Worm (Caenorhabditis elegans) whole organism, young adult: ENCODE measurements around the gene Y60A3A.23.
A peak's percentile ranks its signal among the peaks of the same experiment; 100 is the strongest.

Experiments
- B0019.2 ChIP-seq: fragments of 200-800 bp; sonication (Bioruptor generic); conservative IDR thresholded peaks from 2 replicates; pipeline ENCODE4 v1.3.6; 2022; ENCODE audit warnings: missing genetic modification reagents, missing genetic modification characterization, missing compliant biosample characterization
- B0035.1 ChIP-seq: sonication (generic microtip); optimal IDR thresholded peaks from 2 replicates; lab custom pipeline; 2016; ENCODE audit warnings: missing genetic modification characterization, mild to moderate bottlenecking, missing compliant biosample characterization, missing genotype, missing genetic modification reagents
- B0336.3 ChIP-seq: fragments of 200-800 bp; sonication (Bioruptor generic); IDR thresholded peaks from 2 replicates; pipeline ENCODE4 v1.3.6; 2022; ENCODE audit warnings: missing genetic modification characterization, missing compliant biosample characterization
- C06A6.2 ChIP-seq: fragments of 200-800 bp; sonication (Bioruptor generic); conservative IDR thresholded peaks from 2 replicates; pipeline ENCODE4 v1.3.6; 2022; ENCODE audit warnings: missing genetic modification characterization, missing compliant biosample characterization
- C17E4.6 ChIP-seq: fragments of 200-800 bp; sonication (Bioruptor generic); IDR thresholded peaks from 2 replicates; pipeline ENCODE4 v1.3.6; 2022; ENCODE audit warnings: missing genetic modification reagents, missing genetic modification characterization, missing compliant biosample characterization
- F37B4.10 ChIP-seq: fragments of 200-800 bp; sonication (Bioruptor generic); IDR thresholded peaks from 2 replicates; pipeline ENCODE4 v1.3.6; 2022; ENCODE audit warnings: missing genetic modification characterization, missing compliant biosample characterization
- F57C9.4 ChIP-seq: sonication (generic microtip); optimal IDR thresholded peaks from 2 replicates; lab custom pipeline; 2017; ENCODE audit warnings: mild to moderate bottlenecking, missing genetic modification characterization, missing compliant biosample characterization
- T07F8.4 ChIP-seq: sonication (generic microtip); optimal IDR thresholded peaks from 2 replicates; lab custom pipeline; 2016; ENCODE audit warnings: mild to moderate bottlenecking, missing genetic modification characterization, moderate library complexity, missing compliant biosample characterization
- Y53G8AR.9 ChIP-seq: fragments of 200-800 bp; sonication (Bioruptor generic); conservative IDR thresholded peaks from 2 replicates; pipeline ENCODE4 v1.3.6; 2022; ENCODE audit warnings: missing genetic modification reagents, missing genetic modification characterization, missing compliant biosample characterization
- Y67H2A.10 ChIP-seq: fragments of 200-800 bp; sonication (Bioruptor generic); conservative IDR thresholded peaks from 2 replicates; pipeline ENCODE4 v1.3.6; 2022; ENCODE audit warnings: missing genetic modification reagents, missing genetic modification characterization, missing compliant biosample characterization
- ZK185.1 ChIP-seq: sonication (generic microtip); optimal IDR thresholded peaks from 2 replicates; lab custom pipeline; 2016; ENCODE audit warnings: mild to moderate bottlenecking, missing genetic modification characterization, missing compliant biosample characterization; ENCODE audit not compliant: poor library complexity, severe bottlenecking
- aptf-3 ChIP-seq: fragments of 200-800 bp; sonication (Bioruptor generic); IDR thresholded peaks from 2 replicates; pipeline ENCODE4 v1.3.6; 2022; ENCODE audit warnings: missing genetic modification characterization, missing compliant biosample characterization
- atf-7 ChIP-seq: sonication (generic microtip); optimal IDR thresholded peaks from 2 replicates; lab custom pipeline; 2017; ENCODE audit warnings: mild to moderate bottlenecking, missing genetic modification characterization, missing compliant biosample characterization
- attf-6 ChIP-seq: fragments of 200-800 bp; sonication (Bioruptor generic); IDR thresholded peaks from 2 replicates; pipeline ENCODE4 v1.3.6; 2022; ENCODE audit warnings: missing genetic modification reagents, missing genetic modification characterization, missing compliant biosample characterization
- cebp-1 ChIP-seq, 2 experiments: fragments of 200-800 bp in 1 of 2; sonication (Bioruptor generic) in 1 of 2; sonication (generic microtip) in 1 of 2; IDR thresholded peaks in 1 of 2; optimal IDR thresholded peaks in 1 of 2; 2 replicates each; pipeline versions ENCODE4 v1.3.6 to Lab custom; 2017 to 2022; ENCODE audit warnings: missing compliant biosample characterization in 2 of 2, missing genetic modification characterization in 2 of 2, mild to moderate bottlenecking in 1 of 2, missing genetic modification reagents in 1 of 2, moderate library complexity in 1 of 2
- cebp-2 ChIP-seq: fragments of 200-800 bp; sonication (Bioruptor generic); IDR thresholded peaks from 2 replicates; pipeline ENCODE4 v1.3.6; 2022; ENCODE audit warnings: missing genetic modification characterization, missing compliant biosample characterization
- ceh-27 ChIP-seq: fragments of 200-800 bp; sonication (Bioruptor generic); optimal IDR thresholded peaks from 2 replicates; lab custom pipeline; 2018; ENCODE audit warnings: mild to moderate bottlenecking, missing genetic modification characterization, moderate library complexity, missing compliant biosample characterization
- ceh-40 ChIP-seq: fragments of 200-800 bp; sonication (Bioruptor generic); IDR thresholded peaks from 2 replicates; pipeline ENCODE4 v1.3.6; 2022; ENCODE audit warnings: missing genetic modification characterization, missing compliant biosample characterization
- ceh-91 ChIP-seq: fragments of 200-800 bp; sonication (Bioruptor generic); IDR thresholded peaks from 2 replicates; pipeline ENCODE4 v1.3.6; 2022; ENCODE audit warnings: missing genetic modification reagents, missing genetic modification characterization, missing compliant biosample characterization
- chd-7 ChIP-seq: sonication (generic microtip); optimal IDR thresholded peaks from 2 replicates; lab custom pipeline; 2016; ENCODE audit warnings: mild to moderate bottlenecking, missing genetic modification characterization, moderate library complexity, missing compliant biosample characterization
- dox-1 ChIP-seq: fragments of 200-800 bp; sonication (Bioruptor generic); IDR thresholded peaks from 2 replicates; pipeline ENCODE4 v1.3.6; 2022; ENCODE audit warnings: missing genetic modification reagents, missing genetic modification characterization, missing compliant biosample characterization
- egl-44 ChIP-seq: fragments of 200-800 bp; sonication (Bioruptor generic); IDR thresholded peaks from 2 replicates; pipeline ENCODE4 v1.3.6; 2022; ENCODE audit warnings: missing genetic modification reagents, missing genetic modification characterization, missing compliant biosample characterization
- egrh-3 ChIP-seq: fragments of 200-800 bp; sonication (Bioruptor generic); IDR thresholded peaks from 2 replicates; pipeline ENCODE4 v1.3.6; 2022; ENCODE audit warnings: missing genetic modification reagents, missing genetic modification characterization, missing compliant biosample characterization
- him-1 ChIP-seq: sonication (generic microtip); optimal IDR thresholded peaks from 2 replicates; lab custom pipeline; 2016; ENCODE audit warnings: missing genotype, missing genetic modification reagents, missing genetic modification characterization, missing compliant biosample characterization
- hmg-1.2 ChIP-seq: fragments of 200-800 bp; sonication (Bioruptor generic); IDR thresholded peaks from 2 replicates; pipeline ENCODE4 v1.3.6; 2022; ENCODE audit warnings: missing genetic modification reagents, missing genetic modification characterization, missing compliant biosample characterization
- hmg-20 ChIP-seq: fragments of 200-800 bp; sonication (Bioruptor generic); IDR thresholded peaks from 2 replicates; pipeline ENCODE4 v1.3.6; 2022; ENCODE audit warnings: missing genetic modification reagents, missing genetic modification characterization, missing compliant biosample characterization
- let-526 ChIP-seq: fragments of 200-800 bp; sonication (Bioruptor generic); IDR thresholded peaks from 2 replicates; pipeline ENCODE4 v1.3.6; 2022; ENCODE audit warnings: missing genetic modification reagents, missing genetic modification characterization, missing compliant biosample characterization
- lin-35 ChIP-seq, 3 experiments: fragments of 150-350 bp in 2 of 3; sonication (generic microtip) in 1 of 3; optimal IDR thresholded peaks; 2 replicates each; lab custom pipeline; 2014 to 2018; ENCODE audit warnings: missing biosample characterization in 3 of 3, missing genetic modification characterization in 3 of 3, missing genetic modification reagents in 3 of 3
- lin-40 ChIP-seq: sonication (generic microtip); optimal IDR thresholded peaks from 2 replicates; lab custom pipeline; 2016; ENCODE audit warnings: missing genetic modification characterization, mild to moderate bottlenecking, missing compliant biosample characterization, missing genotype, missing genetic modification reagents
- lin-54 ChIP-seq: fragments of 200-800 bp; sonication (Bioruptor generic); optimal IDR thresholded peaks from 2 replicates; lab custom pipeline; 2018; ENCODE audit warnings: mild to moderate bottlenecking, missing genetic modification characterization, missing compliant biosample characterization
- lir-1 ChIP-seq: fragments of 200-800 bp; sonication (Bioruptor generic); conservative IDR thresholded peaks from 2 replicates; pipeline ENCODE4 v1.3.6; 2022; ENCODE audit warnings: missing genetic modification reagents, missing genetic modification characterization, missing compliant biosample characterization
- madf-10 ChIP-seq: sonication (generic microtip); optimal IDR thresholded peaks from 2 replicates; lab custom pipeline; 2016; ENCODE audit warnings: mild to moderate bottlenecking, missing genetic modification characterization, missing compliant biosample characterization
- mcd-1 ChIP-seq: fragments of 200-800 bp; sonication (Bioruptor generic); IDR thresholded peaks from 2 replicates; pipeline ENCODE4 v1.3.6; 2022; ENCODE audit warnings: missing genetic modification reagents, missing genetic modification characterization, missing compliant biosample characterization
- mes-4 ChIP-seq: sonication (generic microtip); optimal IDR thresholded peaks from 2 replicates; lab custom pipeline; 2016; ENCODE audit warnings: missing genotype, missing genetic modification characterization, missing compliant biosample characterization
- nhr-80 ChIP-seq: sonication (generic microtip); optimal IDR thresholded peaks from 2 replicates; lab custom pipeline; 2016; ENCODE audit warnings: missing genetic modification characterization, missing compliant biosample characterization
- pha-4 ChIP-seq: fragments of 150-350 bp; sonication (generic microtip); optimal IDR thresholded peaks from 2 replicates; lab custom pipeline; 2014; ENCODE audit warnings: missing biosample characterization, missing genetic modification reagents, missing genetic modification characterization
- rcor-1 ChIP-seq: fragments of 200-800 bp; sonication (Bioruptor generic); IDR thresholded peaks from 2 replicates; pipeline ENCODE4 v1.3.6; 2022; ENCODE audit warnings: missing genetic modification reagents, missing genetic modification characterization, missing compliant biosample characterization
- rec-8 ChIP-seq, 2 experiments: sonication (generic microtip); optimal IDR thresholded peaks; 2 replicates each; lab custom pipeline; 2016; ENCODE audit warnings: mild to moderate bottlenecking in 2 of 2, missing genetic modification characterization in 2 of 2, missing genetic modification reagents in 2 of 2, missing genotype in 2 of 2, missing biosample characterization in 1 of 2, missing compliant biosample characterization in 1 of 2, moderate library complexity in 1 of 2
- snpc-4 ChIP-seq, 5 experiments: fragments of 150-350 bp in 1 of 5; sonication (generic microtip) in 4 of 5; optimal IDR thresholded peaks; 2 replicates each; lab custom pipeline; 2014 to 2018; ENCODE audit warnings: missing genetic modification characterization in 5 of 5, missing biosample characterization in 3 of 5, antibody characterized with exemption in 2 of 5, mild to moderate bottlenecking in 2 of 5, missing compliant biosample characterization in 2 of 5, missing genotype in 2 of 5, moderate library complexity in 2 of 5, missing genetic modification reagents in 1 of 5
- somi-1 ChIP-seq: fragments of 200-800 bp; sonication (Bioruptor generic); optimal IDR thresholded peaks from 2 replicates; lab custom pipeline; 2018; ENCODE audit warnings: mild to moderate bottlenecking, missing genetic modification characterization, missing compliant biosample characterization
- sptf-2 ChIP-seq: fragments of 200-800 bp; sonication (Bioruptor generic); optimal IDR thresholded peaks from 2 replicates; lab custom pipeline; 2018; ENCODE audit warnings: mild to moderate bottlenecking, missing genetic modification characterization, missing compliant biosample characterization
- zfh-2 ChIP-seq: fragments of 200-800 bp; sonication (Bioruptor generic); conservative IDR thresholded peaks from 2 replicates; pipeline ENCODE4 v1.3.6; 2022; ENCODE audit warnings: missing genetic modification reagents, missing genetic modification characterization, missing compliant biosample characterization
- zim-3 ChIP-seq: sonication (generic microtip); optimal IDR thresholded peaks from 2 replicates; lab custom pipeline; 2017; ENCODE audit warnings: mild to moderate bottlenecking, missing genetic modification characterization, moderate library complexity, missing compliant biosample characterization

The Y60A3A.23 gene

ce11 chrV:20002194-20002593, 5.4 kb upstream of the Y60A3A.23 start:
- TF ChIP-seq zfh-2 (GFP tag; lab: Robert Waterston, UW) (peak; percentile 70), aptf-3 (no peak), B0019.2 (no peak), egrh-3 (GFP tag; lab: Robert Waterston, UW) (peak; percentile 33; the same call in 1 of the 2 replicates)

DNA sequence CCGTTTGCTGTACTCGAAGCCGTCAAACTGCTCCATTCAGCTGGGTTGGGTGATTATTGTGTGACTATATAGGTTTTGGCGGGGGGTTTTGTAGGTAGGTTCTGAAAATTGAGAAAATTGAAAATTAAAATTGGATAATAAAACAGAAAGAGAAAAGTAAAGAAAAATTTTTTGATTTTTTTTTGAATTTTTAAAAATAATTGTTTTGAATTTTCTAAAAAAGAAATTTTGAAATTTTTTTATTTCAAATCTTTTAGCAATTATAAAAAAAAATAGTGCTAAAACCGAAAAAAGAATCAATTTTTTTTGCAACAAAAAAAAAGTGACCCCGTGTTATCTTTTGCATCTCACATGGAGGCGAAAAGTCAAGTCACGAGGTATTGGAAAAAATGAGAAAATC, 3.2 kb upstream of the Y60A3A.23 start, which contains the start of gene unc-51:
unc-51 (minus strand) TSS at position 101 of the 400 bp plus-strand sequence.
- TF ChIP-seq lin-54 (GFP tag; lab: Kevin White, UChicago) (no peak), ZK185.1 (tag; lab: Kevin White, UChicago) (no peak), F57C9.4 (tag; lab: Kevin White, UChicago) (no peak), ceh-91 (no peak), madf-10 (tag; lab: Kevin White, UChicago) (no peak), him-1 (tag; lab: Kevin White, UChicago) (no peak), hmg-20 (GFP tag; lab: Robert Waterston, UW) (no peak), zim-3 (tag; lab: Kevin White, UChicago) (no peak)
- TF ChIP-seq, all 124 proteins: peak for 0

DNA sequence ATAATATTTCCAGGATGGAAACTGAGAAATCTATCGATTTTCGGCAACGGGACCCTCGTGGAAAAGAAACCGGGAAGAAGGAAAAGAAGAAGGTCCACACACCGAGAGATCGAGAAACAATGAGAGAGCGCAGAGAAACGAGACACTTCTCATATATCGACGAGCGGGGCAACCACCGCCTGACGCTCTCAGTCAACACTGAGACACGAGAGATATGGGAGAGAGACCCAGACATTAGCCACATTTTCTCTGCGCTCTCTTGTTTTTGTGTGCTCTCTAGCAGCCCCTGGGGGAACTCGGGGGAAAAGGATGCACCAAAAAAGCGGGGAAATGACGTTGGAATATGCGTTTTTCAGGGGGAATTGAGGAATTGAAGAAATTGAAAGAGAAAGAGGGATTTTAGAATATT, 1.8 kb upstream of the Y60A3A.23 start:
- no peak for TF ChIP-seq ZK185.1 (tag; lab: Kevin White, UChicago)
- peak; percentile 40 for TF ChIP-seq atf-7 (tag; lab: Kevin White, UChicago)
- TF ChIP-seq egl-44 (GFP tag; lab: Robert Waterston, UW) = peak; percentile 48; the same call in 1 of the 2 replicates
- peak; percentile 49 for TF ChIP-seq mcd-1 (GFP tag; lab: Robert Waterston, UW)
- peak; percentile 35; the same call in 1 of the 2 replicates for TF ChIP-seq rcor-1 (GFP tag; lab: Robert Waterston, UW)
- TF ChIP-seq dox-1 (GFP tag; lab: Robert Waterston, UW) = peak; percentile 67; the same call in 1 of the 2 replicates
- TF ChIP-seq ceh-27 = peak; percentile 54
- TF ChIP-seq lin-35 (GFP tag; optimal IDR thresholded peaks at IDR 0.05; lab: Kevin White, UChicago) = peak in 1 of 3 experiments; percentile 52
- TF ChIP-seq B0035.1 (tag; lab: Kevin White, UChicago) = no peak
- TF ChIP-seq C06A6.2 (GFP tag; lab: Robert Waterston, UW) = 0 out of 2 replicates have a peak, but pooled peaks have one; percentile 52
- TF ChIP-seq pha-4 (tag; lab: Kevin White, UChicago) = no peak
- no peak for TF ChIP-seq chd-7
- 0 out of 2 replicates have a peak, but pooled peaks have one; percentile 7 for TF ChIP-seq lir-1 (GFP tag; lab: Robert Waterston, UW)
- peak; percentile 48 for TF ChIP-seq snpc-4 (GFP tag; optimal IDR thresholded peaks at IDR 0.05; lab: Kevin White, UChicago)
- TF ChIP-seq snpc-4 (tag; optimal IDR thresholded peaks at IDR 0.05; lab: Kevin White, UChicago) = peak in 3 of 4 experiments; percentile 16 to 55 (median 17)
- TF ChIP-seq somi-1 (GFP tag; lab: Kevin White, UChicago) = peak; percentile 52
- TF ChIP-seq attf-6 (GFP tag; lab: Robert Waterston, UW) = no peak
- TF ChIP-seq ceh-40 (GFP tag; lab: Robert Waterston, UW) = no peak
- TF ChIP-seq cebp-2 (GFP tag; lab: Robert Waterston, UW) = 0 out of 2 replicates have a peak, but pooled peaks have one; percentile 30
- TF ChIP-seq rec-8 (tag; optimal IDR thresholded peaks at IDR 0.05; lab: Kevin White, UChicago) = no peak
- no peak for TF ChIP-seq cebp-1 (GFP tag; IDR thresholded peaks at IDR 0.05; lab: Robert Waterston, UW)
- TF ChIP-seq cebp-1 (tag; optimal IDR thresholded peaks at IDR 0.05; lab: Kevin White, UChicago) = peak; percentile 76
- no peak for TF ChIP-seq mes-4 (tag; lab: Kevin White, UChicago)
- peak; percentile 51; the same call in 1 of the 2 replicates for TF ChIP-seq B0336.3 (GFP tag; lab: Robert Waterston, UW)
- TF ChIP-seq Y53G8AR.9 = no peak
- no peak for TF ChIP-seq sptf-2 (GFP tag; lab: Kevin White, UChicago)
- no peak for TF ChIP-seq ceh-91
- TF ChIP-seq lin-40 (tag; lab: Kevin White, UChicago) = peak; percentile 75
- no peak for TF ChIP-seq T07F8.4 (tag; lab: Kevin White, UChicago)
- peak; percentile 19; the same call in 1 of the 2 replicates for TF ChIP-seq let-526 (GFP tag; lab: Robert Waterston, UW)
- no peak for TF ChIP-seq Y67H2A.10 (GFP tag; lab: Robert Waterston, UW)
- TF ChIP-seq nhr-80 (tag; lab: Kevin White, UChicago) = peak; percentile 33
- TF ChIP-seq F37B4.10 (GFP tag; lab: Robert Waterston, UW) = no peak
- no peak for TF ChIP-seq C17E4.6
- TF ChIP-seq hmg-1.2 (GFP tag; lab: Robert Waterston, UW) = peak; percentile 97
